Worm (Caenorhabditis elegans) whole organism, L4 larva: Measurements from ENCODE around the gene unc-42.

ENCODE experiments used
- R02D3.7 ChIP-seq: fragments of 150-350 bp; sonication (generic microtip); optimal IDR thresholded peaks from 3 replicates; lab custom pipeline; 2014; ENCODE audit warnings: missing biosample characterization, missing genetic modification characterization
- ceh-20 ChIP-seq: fragments of 200-800 bp; sonication (Bioruptor generic); IDR thresholded peaks from 2 replicates; pipeline ENCODE4 v1.3.6; 2022; ENCODE audit warnings: missing genetic modification reagents, missing genetic modification characterization, missing compliant biosample characterization
- lir-3 ChIP-seq: sonication (generic microtip); optimal IDR thresholded peaks from 2 replicates; lab custom pipeline; 2016; ENCODE audit warnings: mild to moderate bottlenecking, missing genetic modification characterization, missing compliant biosample characterization
- mdl-1 ChIP-seq, 2 experiments: fragments of 150-350 bp in 1 of 2; sonication (generic microtip) in 1 of 2; optimal IDR thresholded peaks; 2 replicates each; lab custom pipeline; 2014 to 2017; ENCODE audit warnings: missing biosample characterization in 2 of 2, missing genetic modification characterization in 2 of 2
- mep-1 ChIP-seq: fragments of 150-350 bp; sonication (generic microtip); optimal IDR thresholded peaks from 3 replicates; lab custom pipeline; 2014; ENCODE audit warnings: missing biosample characterization, missing genetic modification characterization
- nhr-11 ChIP-seq: fragments of 150-350 bp; optimal IDR thresholded peaks from 2 replicates; lab custom pipeline; 2014; ENCODE audit warnings: missing biosample characterization, missing genetic modification characterization
- nhr-237 ChIP-seq: sonication (generic microtip); optimal IDR thresholded peaks from 2 replicates; lab custom pipeline; 2017; ENCODE audit warnings: missing biosample characterization, missing genetic modification characterization
- nhr-77 ChIP-seq: fragments of 150-350 bp; optimal IDR thresholded peaks from 2 replicates; lab custom pipeline; 2014; ENCODE audit warnings: missing biosample characterization, missing genetic modification characterization
- set-16 ChIP-seq: fragments of 200-800 bp; sonication (Bioruptor generic); IDR thresholded peaks from 2 replicates; pipeline ENCODE4 v1.3.6; 2022; ENCODE audit warnings: missing genetic modification reagents, missing genetic modification characterization, missing compliant biosample characterization
- ztf-11 ChIP-seq: fragments of 150-350 bp; optimal IDR thresholded peaks from 2 replicates; lab custom pipeline; 2014; ENCODE audit warnings: missing biosample characterization, missing genetic modification characterization

DNA sequence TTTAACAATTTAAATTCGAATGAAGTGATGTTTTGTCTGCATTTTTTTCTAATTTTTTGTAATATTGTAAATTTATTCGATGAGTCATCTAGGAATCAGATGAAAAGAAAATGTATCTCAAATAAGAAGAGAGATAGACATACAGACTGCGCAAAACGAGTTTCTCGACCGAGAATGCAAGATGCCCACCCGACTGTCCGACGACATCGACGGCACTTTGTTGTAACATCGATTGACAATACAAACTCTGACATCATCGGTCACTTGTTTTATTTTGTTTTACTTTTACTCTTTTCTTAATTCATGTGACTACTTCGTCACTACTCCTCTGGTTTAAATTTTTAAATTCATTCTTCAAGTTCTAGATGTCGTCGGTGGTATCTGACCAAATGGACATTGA lies 28.3 kb downstream of the unc-42 start, which contains the start of gene sta-2:
- TF ChIP-seq nhr-237 (tag; lab: Kevin White, UChicago) (no peak), nhr-77 (no peak), ceh-20 (GFP tag; lab: Robert Waterston, UW) (no peak), lir-3 (tag; lab: Kevin White, UChicago) (no peak), nhr-11 (tag; lab: Kevin White, UChicago) (no peak), set-16 (no peak), ztf-11 (no peak), R02D3.7 (tag; lab: Kevin White, UChicago) (no peak), mdl-1 (tag; optimal IDR thresholded peaks at IDR 0.05; lab: Kevin White, UChicago) (peak in 1 of 2 experiments; percentile 26), mep-1 (tag; lab: Kevin White, UChicago) (peak; percentile 0)
